Worm (Caenorhabditis elegans): ENCODE data around the gene ufm-1.

DNA sequence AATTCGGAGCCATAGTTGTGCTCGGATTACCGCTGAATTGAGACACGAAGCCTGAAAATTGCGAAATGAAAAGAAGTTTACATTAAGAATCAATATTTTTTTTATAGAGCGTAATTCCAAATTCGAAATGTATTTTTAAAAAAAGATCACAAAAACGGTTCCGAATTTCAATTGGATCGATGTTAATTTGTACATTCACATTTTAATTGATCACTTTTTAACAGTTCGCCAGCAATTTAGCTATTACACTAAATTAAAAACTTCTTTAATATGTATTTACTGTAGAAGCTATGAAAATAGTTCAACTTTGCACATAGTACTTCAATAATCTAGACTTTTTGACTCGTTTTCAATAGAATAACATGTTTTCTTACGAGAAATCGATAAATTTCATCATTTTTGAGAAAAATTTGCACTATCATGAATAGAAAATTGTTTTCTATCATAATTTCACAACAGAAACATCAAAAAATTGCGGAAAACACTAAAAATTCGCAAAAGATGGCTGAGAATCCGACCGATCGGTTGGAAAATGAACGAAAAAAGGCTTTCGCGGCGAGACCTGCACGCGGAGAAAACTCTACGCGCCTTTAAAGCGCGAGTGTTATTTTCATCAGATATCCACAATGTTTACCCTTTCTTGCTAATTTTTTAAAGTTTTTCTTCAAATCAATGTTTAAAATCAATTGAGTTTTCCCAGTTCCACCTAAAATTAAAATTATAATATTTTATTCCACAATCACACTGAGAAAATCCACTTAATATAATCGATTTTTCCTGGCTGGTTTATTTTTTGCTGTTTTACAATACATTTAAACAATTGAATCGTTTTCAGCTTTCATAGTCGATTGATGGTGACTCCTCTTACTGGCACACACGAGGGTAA, 30.0 kb upstream of the ufm-1 start, which contains the start of the genes egl-45 and kcmf-1:
- TF ChIP-seq F57A8.1 (GFP tag; optimal IDR thresholded peaks at IDR 0.05) (no peak), rpc-1 (optimal IDR thresholded peaks at IDR 0.05) (no peak), rpc-1 (tag; optimal IDR thresholded peaks at IDR 0.05) (no peak), ceh-58 (GFP tag; IDR thresholded peaks at IDR 0.05) (no peak), hsf-1 (GFP tag; IDR thresholded peaks at IDR 0.05) (no peak), lin-35 (GFP tag; optimal IDR thresholded peaks at IDR 0.05) (peak in 1 of 3 experiments; percentile 3), unc-62 (GFP tag; optimal IDR thresholded peaks at IDR 0.05) (no peak), ets-4 (GFP tag; optimal IDR thresholded peaks at IDR 0.05) (no peak)
